Fruit fly (Drosophila melanogaster): ENCODE data around the gene endos.
A peak's percentile ranks its signal among the peaks of the same experiment; 100 is the strongest.

endos gene

DNA sequence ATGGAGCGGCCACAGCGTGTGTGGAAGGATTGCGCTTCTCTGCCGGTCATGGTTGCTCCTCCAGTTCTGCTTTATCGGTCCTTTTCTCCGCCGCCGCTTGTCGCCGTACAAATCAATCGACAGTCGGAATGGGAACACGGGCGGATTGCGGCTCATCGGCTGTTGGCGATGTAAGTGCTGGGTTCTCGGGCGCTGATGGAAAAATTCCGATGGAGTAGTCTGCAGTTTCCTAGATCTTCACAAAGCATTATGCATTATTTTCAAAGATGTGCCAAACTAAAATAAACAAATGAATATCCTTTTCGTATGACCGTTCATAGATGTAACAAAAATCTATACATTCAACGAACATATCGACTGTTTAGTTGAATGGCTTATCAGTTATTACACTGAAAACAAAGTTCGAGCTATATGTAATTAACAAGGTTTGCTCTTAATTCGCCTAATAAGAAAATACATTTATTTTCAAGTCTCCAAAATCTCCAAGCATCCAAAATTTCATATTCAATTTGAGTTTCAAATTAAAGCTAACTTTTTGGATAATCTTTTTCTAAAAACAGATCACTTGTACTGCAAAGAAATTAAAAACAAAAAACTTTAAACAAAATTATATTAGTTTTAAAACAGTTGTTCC lies 18.2 kb upstream of the endos start, which contains the start of gene Neurl4 (continued):
- TF ChIP-seq eg (GFP tag; IDR thresholded peaks at IDR 0.05) (peak; percentile 76), CG10669 (GFP tag; optimal IDR thresholded peaks at IDR 0.05) (no peak), CG10631 (GFP tag; optimal IDR thresholded peaks at IDR 0.05) (no peak), salr (GFP tag; optimal IDR thresholded peaks at IDR 0.05) (peak in 1 of 2 experiments; percentile 59), Lpt (GFP tag; optimal IDR thresholded peaks at IDR 0.05) (no peak), CG9139 (GFP tag; optimal IDR thresholded peaks at IDR 0.05) (no peak), Eip93F (GFP tag; optimal IDR thresholded peaks at IDR 0.05) (no peak), CG6163 (GFP tag; IDR thresholded peaks at IDR 0.05) (peak; percentile 87), acj6 (GFP tag; optimal IDR thresholded peaks at IDR 0.05) (no peak), CG8319 (GFP tag; optimal IDR thresholded peaks at IDR 0.05) (no peak), pdm3 (GFP tag; optimal IDR thresholded peaks at IDR 0.05) (no peak), esn (GFP tag; optimal IDR thresholded peaks at IDR 0.05) (no peak), spab (GFP tag; optimal IDR thresholded peaks at IDR 0.05) (no peak), Sox15 (GFP tag; optimal IDR thresholded peaks at IDR 0.05) (peak; percentile 66), vri (GFP tag; optimal IDR thresholded peaks at IDR 0.05) (no peak), Hr39 (GFP tag; optimal IDR thresholded peaks at IDR 0.05) (no peak), CG7368 (GFP tag; optimal IDR thresholded peaks at IDR 0.05) (peak; percentile 56), CG31627 (GFP tag; optimal IDR thresholded peaks at IDR 0.05) (peak; percentile 87), Eip75B (GFP tag; optimal IDR thresholded peaks at IDR 0.05) (no peak), Eip78C (GFP tag) (peak; percentile 93)

DNA sequence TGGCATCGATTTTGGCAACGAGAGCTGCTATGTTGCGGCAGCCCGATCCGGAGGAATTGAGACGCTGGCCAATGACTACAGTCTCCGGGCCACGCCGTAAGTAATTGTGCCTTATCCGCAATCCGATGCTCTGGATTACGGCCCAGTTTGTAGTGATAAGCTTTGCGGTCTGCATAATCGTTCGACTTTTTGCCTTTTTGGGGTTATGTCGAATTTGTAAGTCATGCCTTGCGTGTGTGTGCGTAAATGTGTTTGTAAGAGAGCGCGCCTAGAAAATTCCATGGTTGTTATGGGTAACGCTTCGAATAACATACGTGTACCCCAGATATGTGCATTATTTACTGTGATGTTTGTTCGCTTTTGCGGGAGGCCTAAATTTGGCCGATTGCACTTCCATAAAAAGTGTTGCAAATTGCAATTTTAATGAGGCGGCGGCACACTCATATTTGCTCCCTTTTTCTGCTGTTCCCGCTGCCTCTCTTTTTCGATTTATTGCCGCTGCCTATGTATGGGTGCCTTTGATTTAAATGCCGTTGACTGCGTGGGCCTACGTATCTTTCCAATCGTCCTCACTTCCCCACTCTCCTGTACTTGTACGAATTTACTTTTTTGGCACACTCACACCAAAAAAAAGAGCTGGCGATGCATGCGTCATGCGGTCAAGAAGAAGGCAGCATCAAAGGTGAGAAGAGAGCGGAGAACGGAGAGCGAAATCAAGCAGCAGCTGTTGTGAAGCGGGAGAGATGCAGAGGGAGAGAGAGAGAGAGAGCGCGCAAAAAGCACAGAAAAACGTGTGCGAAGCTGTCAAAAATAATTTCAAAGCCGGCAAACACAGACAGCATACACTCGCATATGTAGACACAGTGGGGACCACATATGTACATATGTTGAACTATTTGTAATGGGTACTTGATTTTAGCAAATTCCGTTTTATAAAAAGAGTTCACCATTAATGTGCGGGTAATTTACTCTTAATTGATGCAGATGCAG lies 6.4 kb upstream of the endos start:
- no peak for TF ChIP-seq CG4318 (GFP tag; optimal IDR thresholded peaks at IDR 0.05)
- TF ChIP-seq spab (GFP tag; optimal IDR thresholded peaks at IDR 0.05) = no peak
- TF ChIP-seq lz (GFP tag; optimal IDR thresholded peaks at IDR 0.05) = no peak
- TF ChIP-seq OdsH (GFP tag; optimal IDR thresholded peaks at IDR 0.05) = no peak
- TF ChIP-seq Lpt (GFP tag; optimal IDR thresholded peaks at IDR 0.05) = peak; percentile 5
- no peak for TF ChIP-seq Hr4 (GFP tag; optimal IDR thresholded peaks at IDR 0.05)
- TF ChIP-seq CG3919 (GFP tag; optimal IDR thresholded peaks at IDR 0.05) = no peak
- peak; percentile 6 for TF ChIP-seq CG6808 (GFP tag; optimal IDR thresholded peaks at IDR 0.05)
- peak; percentile 46; the same call in 1 of the 3 replicates for TF ChIP-seq eg (GFP tag; IDR thresholded peaks at IDR 0.05)
- peak; percentile 49 for TF ChIP-seq CG6854 (GFP tag; optimal IDR thresholded peaks at IDR 0.05)
- TF ChIP-seq ss (GFP tag; optimal IDR thresholded peaks at IDR 0.05) = peak in 1 of 2 experiments; percentile 25
- 0 out of 3 replicates have a peak, but pooled peaks have one; percentile 33 for TF ChIP-seq CG6163 (GFP tag; IDR thresholded peaks at IDR 0.05)
- TF ChIP-seq fd59A (GFP tag; optimal IDR thresholded peaks at IDR 0.05) = no peak
- no peak for TF ChIP-seq CG6276 (GFP tag; optimal IDR thresholded peaks at IDR 0.05)
- TF ChIP-seq CG11294 (GFP tag; IDR thresholded peaks at IDR 0.05) = peak; percentile 18; the same call in 1 of the 2 replicates
- peak; percentile 93 for TF ChIP-seq svp (GFP tag)
- 0 out of 2 replicates have a peak, but pooled peaks have one; percentile 17 for TF ChIP-seq CG15336 (GFP tag; IDR thresholded peaks at IDR 0.05)
- TF ChIP-seq dac (GFP tag; optimal IDR thresholded peaks at IDR 0.05) = no peak
- TF ChIP-seq CG8119 (GFP tag; IDR thresholded peaks at IDR 0.05) = peak; percentile 29; the same call in 2 of the 3 replicates
- no peak for TF ChIP-seq Sox102F (GFP tag; optimal IDR thresholded peaks at IDR 0.05)
- peak; percentile 90 for TF ChIP-seq achi (GFP tag; optimal IDR thresholded peaks at IDR 0.05)
- TF ChIP-seq Smox (GFP tag; optimal IDR thresholded peaks at IDR 0.05) = no peak
- TF ChIP-seq CG31627 (GFP tag; optimal IDR thresholded peaks at IDR 0.05) = peak; percentile 1
- no peak for TF ChIP-seq CG7368 (GFP tag; optimal IDR thresholded peaks at IDR 0.05)
- TF ChIP-seq Eip78C (GFP tag) = peak; percentile 78

Measured in whole organism, prepupa.